Worm (Caenorhabditis elegans): ENCODE data around the gene ZK829.3.

ce11 chrIV:11902832-11903231, 42.7 kb downstream of the ZK829.3 start:
- TF ChIP-seq him-1 (tag; optimal IDR thresholded peaks at IDR 0.05) (no peak), dao-5 (tag; optimal IDR thresholded peaks at IDR 0.05) (no peak), W03F9.2 (tag; optimal IDR thresholded peaks at IDR 0.05) (no peak)

Data from whole organism, L4/young adult.